Worm (Caenorhabditis elegans) whole organism, L1 larva: ENCODE measurements around the gene arle-14.

Experiments
- F16B12.6 ChIP-seq: fragments of 150-350 bp; optimal IDR thresholded peaks from 2 replicates; lab custom pipeline; 2014; ENCODE audit warnings: missing biosample characterization, missing genetic modification characterization
- blmp-1 ChIP-seq: fragments of 150-350 bp; optimal IDR thresholded peaks from 2 replicates; lab custom pipeline; 2014; ENCODE audit warnings: missing biosample characterization, missing genetic modification characterization
- egl-13 ChIP-seq: sonication (generic microtip); optimal IDR thresholded peaks from 2 replicates; lab custom pipeline; 2016; ENCODE audit warnings: missing genotype, missing genetic modification reagents, missing genetic modification characterization, missing compliant biosample characterization
- fkh-10 ChIP-seq: sonication (generic microtip); optimal IDR thresholded peaks from 2 replicates; lab custom pipeline; 2017; ENCODE audit warnings: missing biosample characterization, missing genetic modification reagents, missing genetic modification characterization
- grh-1 ChIP-seq: fragments of 200-800 bp; sonication (Bioruptor generic); IDR thresholded peaks from 2 replicates; pipeline ENCODE4 v1.3.6; 2022; ENCODE audit warnings: missing genetic modification reagents, missing genetic modification characterization, missing compliant biosample characterization
- jun-1 ChIP-seq: fragments of 150-350 bp; optimal IDR thresholded peaks from 2 replicates; lab custom pipeline; 2014; ENCODE audit warnings: missing biosample characterization, missing genetic modification reagents, missing genetic modification characterization
- lin-13 ChIP-seq: fragments of 150-350 bp; optimal IDR thresholded peaks from 2 replicates; lab custom pipeline; 2014; ENCODE audit warnings: missing biosample characterization, missing genetic modification reagents, missing genetic modification characterization
- lin-39 ChIP-seq: fragments of 150-350 bp; optimal IDR thresholded peaks from 2 replicates; lab custom pipeline; 2014; ENCODE audit warnings: missing biosample characterization, missing genetic modification reagents, missing genetic modification characterization
- nhr-77 ChIP-seq: fragments of 150-350 bp; optimal IDR thresholded peaks from 2 replicates; lab custom pipeline; 2014; ENCODE audit warnings: missing biosample characterization, missing genetic modification characterization
- skn-1 ChIP-seq: fragments of 150-350 bp; optimal IDR thresholded peaks from 2 replicates; lab custom pipeline; 2014; ENCODE audit warnings: missing biosample characterization, missing genetic modification characterization
- sup-37 ChIP-seq: fragments of 200-800 bp; sonication (Bioruptor generic); optimal IDR thresholded peaks from 2 replicates; lab custom pipeline; 2018; ENCODE audit warnings: mild to moderate bottlenecking, missing genetic modification characterization, missing compliant biosample characterization
- unc-86 ChIP-seq: sonication (generic microtip); optimal IDR thresholded peaks from 2 replicates; lab custom pipeline; 2016; ENCODE audit warnings: missing genetic modification characterization, missing compliant biosample characterization

ce11 chrIII:5719105-5719831 is 26.6 kb downstream of the arle-14 start:
- TF ChIP-seq grh-1 (GFP tag; lab: Robert Waterston, UW) (no peak), nhr-77 (tag; lab: Kevin White, UChicago) (no peak), F16B12.6 (tag; lab: Kevin White, UChicago) (no peak), jun-1 (tag; lab: Kevin White, UChicago) (no peak), fkh-10 (no peak), lin-13 (no peak), sup-37 (GFP tag; lab: Kevin White, UChicago) (no peak), skn-1 (tag; lab: Kevin White, UChicago) (no peak), lin-39 (no peak), unc-86 (tag; lab: Kevin White, UChicago) (no peak), blmp-1 (tag; lab: Kevin White, UChicago) (peak; percentile 6), egl-13 (tag; lab: Kevin White, UChicago) (no peak)
